Worm (Caenorhabditis elegans) whole organism, young adult: Measurements from ENCODE around the gene nsy-1.

Experiments used
- B0035.1 ChIP-seq: sonication (generic microtip); optimal IDR thresholded peaks from 2 replicates; lab custom pipeline; 2016; ENCODE audit warnings: missing genetic modification characterization, mild to moderate bottlenecking, missing compliant biosample characterization, missing genotype, missing genetic modification reagents
- B0336.3 ChIP-seq: fragments of 200-800 bp; sonication (Bioruptor generic); IDR thresholded peaks from 2 replicates; pipeline ENCODE4 v1.3.6; 2022; ENCODE audit warnings: missing genetic modification characterization, missing compliant biosample characterization
- C17E4.6 ChIP-seq: fragments of 200-800 bp; sonication (Bioruptor generic); IDR thresholded peaks from 2 replicates; pipeline ENCODE4 v1.3.6; 2022; ENCODE audit warnings: missing genetic modification reagents, missing genetic modification characterization, missing compliant biosample characterization
- D2030.7 ChIP-seq: fragments of 200-800 bp; sonication (Bioruptor generic); IDR thresholded peaks from 2 replicates; pipeline ENCODE4 v1.3.6; 2022; ENCODE audit warnings: missing genetic modification reagents, missing genetic modification characterization, missing compliant biosample characterization
- F22D6.2 ChIP-seq: sonication (generic microtip); optimal IDR thresholded peaks from 2 replicates; lab custom pipeline; 2016; ENCODE audit warnings: mild to moderate bottlenecking, missing genetic modification characterization, missing compliant biosample characterization
- F37B4.10 ChIP-seq: fragments of 200-800 bp; sonication (Bioruptor generic); IDR thresholded peaks from 2 replicates; pipeline ENCODE4 v1.3.6; 2022; ENCODE audit warnings: missing genetic modification characterization, missing compliant biosample characterization
- F39B2.1 ChIP-seq: fragments of 200-800 bp; sonication (Bioruptor generic); IDR thresholded peaks from 2 replicates; pipeline ENCODE4 v1.3.6; 2022; ENCODE audit warnings: missing genetic modification reagents, missing genetic modification characterization, missing compliant biosample characterization
- K11D2.4 ChIP-seq: fragments of 200-800 bp; sonication (Bioruptor generic); IDR thresholded peaks from 2 replicates; pipeline ENCODE4 v1.3.6; 2022; ENCODE audit warnings: missing genetic modification reagents, missing genetic modification characterization, missing compliant biosample characterization
- K12H6.12 ChIP-seq: fragments of 200-800 bp; sonication (Bioruptor generic); optimal IDR thresholded peaks from 2 replicates; lab custom pipeline; 2018; ENCODE audit warnings: mild to moderate bottlenecking, missing genetic modification characterization, missing compliant biosample characterization
- Y95B8A.8 ChIP-seq: fragments of 200-800 bp; sonication (Bioruptor generic); IDR thresholded peaks from 2 replicates; pipeline ENCODE4 v1.3.6; 2022; ENCODE audit warnings: missing genetic modification reagents, missing genetic modification characterization, missing compliant biosample characterization
- ZK185.1 ChIP-seq: sonication (generic microtip); optimal IDR thresholded peaks from 2 replicates; lab custom pipeline; 2016; ENCODE audit warnings: mild to moderate bottlenecking, missing genetic modification characterization, missing compliant biosample characterization; ENCODE audit not compliant: poor library complexity, severe bottlenecking
- ama-1 ChIP-seq, 3 experiments: fragments of 150-350 bp in 1 of 3; sonication (generic microtip) in 2 of 3; optimal IDR thresholded peaks; 2 replicates each; lab custom pipeline; 2014 to 2018; ENCODE audit warnings: missing biosample characterization in 2 of 3, missing genetic modification characterization in 2 of 3, missing genetic modification reagents in 2 of 3
- atf-7 ChIP-seq: sonication (generic microtip); optimal IDR thresholded peaks from 2 replicates; lab custom pipeline; 2017; ENCODE audit warnings: mild to moderate bottlenecking, missing genetic modification characterization, missing compliant biosample characterization
- athp-1 ChIP-seq: sonication (generic microtip); optimal IDR thresholded peaks from 2 replicates; lab custom pipeline; 2017; ENCODE audit warnings: mild to moderate bottlenecking, missing genetic modification characterization, missing compliant biosample characterization
- ccch-3 ChIP-seq: fragments of 200-800 bp; sonication (Bioruptor generic); optimal IDR thresholded peaks from 2 replicates; lab custom pipeline; 2018; ENCODE audit warnings: mild to moderate bottlenecking, missing genetic modification characterization, missing compliant biosample characterization
- cebp-1 ChIP-seq, 2 experiments: fragments of 200-800 bp in 1 of 2; sonication (Bioruptor generic) in 1 of 2; sonication (generic microtip) in 1 of 2; IDR thresholded peaks in 1 of 2; optimal IDR thresholded peaks in 1 of 2; 2 replicates each; pipeline versions ENCODE4 v1.3.6 to Lab custom; 2017 to 2022; ENCODE audit warnings: missing compliant biosample characterization in 2 of 2, missing genetic modification characterization in 2 of 2, mild to moderate bottlenecking in 1 of 2, missing genetic modification reagents in 1 of 2, moderate library complexity in 1 of 2
- ceh-91 ChIP-seq: fragments of 200-800 bp; sonication (Bioruptor generic); IDR thresholded peaks from 2 replicates; pipeline ENCODE4 v1.3.6; 2022; ENCODE audit warnings: missing genetic modification reagents, missing genetic modification characterization, missing compliant biosample characterization
- chd-7 ChIP-seq: sonication (generic microtip); optimal IDR thresholded peaks from 2 replicates; lab custom pipeline; 2016; ENCODE audit warnings: mild to moderate bottlenecking, missing genetic modification characterization, moderate library complexity, missing compliant biosample characterization
- die-1 ChIP-seq: sonication (generic microtip); optimal IDR thresholded peaks from 2 replicates; lab custom pipeline; 2016; ENCODE audit warnings: missing genotype, mild to moderate bottlenecking, missing genetic modification characterization, missing compliant biosample characterization
- dpl-1 ChIP-seq: fragments of 150-350 bp; optimal IDR thresholded peaks from 2 replicates; lab custom pipeline; 2014; ENCODE audit warnings: missing biosample characterization, missing genetic modification reagents, missing genetic modification characterization
- efl-1 ChIP-seq: fragments of 150-350 bp; optimal IDR thresholded peaks from 2 replicates; lab custom pipeline; 2014; ENCODE audit warnings: missing biosample characterization, missing genetic modification reagents, missing genetic modification characterization
- egrh-3 ChIP-seq: fragments of 200-800 bp; sonication (Bioruptor generic); IDR thresholded peaks from 2 replicates; pipeline ENCODE4 v1.3.6; 2022; ENCODE audit warnings: missing genetic modification reagents, missing genetic modification characterization, missing compliant biosample characterization
- ekl-4 ChIP-seq: fragments of 200-800 bp; sonication (Bioruptor generic); IDR thresholded peaks from 2 replicates; pipeline ENCODE4 v1.3.6; 2022; ENCODE audit warnings: missing genetic modification reagents, missing genetic modification characterization, missing compliant biosample characterization
- hlh-12 ChIP-seq: sonication (generic microtip); optimal IDR thresholded peaks from 2 replicates; lab custom pipeline; 2016; ENCODE audit warnings: missing genetic modification characterization, missing compliant biosample characterization
- hrde-1 ChIP-seq: sonication (generic microtip); optimal IDR thresholded peaks from 2 replicates; lab custom pipeline; 2016; ENCODE audit warnings: missing genetic modification characterization, mild to moderate bottlenecking, missing compliant biosample characterization, moderate library complexity, missing genotype, missing genetic modification reagents, borderline replicate concordance
- let-526 ChIP-seq: fragments of 200-800 bp; sonication (Bioruptor generic); IDR thresholded peaks from 2 replicates; pipeline ENCODE4 v1.3.6; 2022; ENCODE audit warnings: missing genetic modification reagents, missing genetic modification characterization, missing compliant biosample characterization
- lir-1 ChIP-seq: fragments of 200-800 bp; sonication (Bioruptor generic); conservative IDR thresholded peaks from 2 replicates; pipeline ENCODE4 v1.3.6; 2022; ENCODE audit warnings: missing genetic modification reagents, missing genetic modification characterization, missing compliant biosample characterization
- lsl-1 ChIP-seq: fragments of 200-800 bp; sonication (Bioruptor generic); optimal IDR thresholded peaks from 2 replicates; lab custom pipeline; 2018; ENCODE audit warnings: mild to moderate bottlenecking, missing genetic modification characterization, moderate library complexity, missing compliant biosample characterization
- lsy-27 ChIP-seq: sonication (generic microtip); optimal IDR thresholded peaks from 2 replicates; lab custom pipeline; 2017; ENCODE audit warnings: missing genetic modification characterization, mild to moderate bottlenecking, missing compliant biosample characterization, antibody characterized with exemption, missing genotype, borderline replicate concordance; ENCODE audit not compliant: insufficient read depth
- madf-3 ChIP-seq: fragments of 200-800 bp; sonication (Bioruptor generic); IDR thresholded peaks from 2 replicates; pipeline ENCODE4 v1.3.6; 2022; ENCODE audit warnings: missing genetic modification reagents, missing genetic modification characterization, missing compliant biosample characterization
- madf-6 ChIP-seq: fragments of 200-800 bp; sonication (Bioruptor generic); IDR thresholded peaks from 2 replicates; pipeline ENCODE4 v1.3.6; 2022; ENCODE audit warnings: missing genetic modification reagents, missing genetic modification characterization, missing compliant biosample characterization
- mcd-1 ChIP-seq: fragments of 200-800 bp; sonication (Bioruptor generic); IDR thresholded peaks from 2 replicates; pipeline ENCODE4 v1.3.6; 2022; ENCODE audit warnings: missing genetic modification reagents, missing genetic modification characterization, missing compliant biosample characterization
- nfya-1 ChIP-seq: sonication (generic microtip); optimal IDR thresholded peaks from 2 replicates; lab custom pipeline; 2017; ENCODE audit warnings: antibody characterized with exemption, missing compliant biosample characterization, missing genetic modification characterization, borderline replicate concordance; ENCODE audit not compliant: insufficient read depth
- nfya-2 ChIP-seq: fragments of 200-800 bp; sonication (Bioruptor generic); IDR thresholded peaks from 2 replicates; pipeline ENCODE4 v1.3.6; 2022; ENCODE audit warnings: missing genetic modification reagents, missing genetic modification characterization, missing compliant biosample characterization
- nfyb-1 ChIP-seq: fragments of 200-800 bp; sonication (Bioruptor generic); IDR thresholded peaks from 2 replicates; pipeline ENCODE4 v1.3.6; 2022; ENCODE audit warnings: missing genetic modification reagents, missing genetic modification characterization, missing compliant biosample characterization
- nhr-120 ChIP-seq: fragments of 200-800 bp; sonication (Bioruptor generic); IDR thresholded peaks from 2 replicates; pipeline ENCODE4 v1.3.6; 2022; ENCODE audit warnings: missing genetic modification characterization, missing compliant biosample characterization
- nhr-27 ChIP-seq: fragments of 200-800 bp; sonication (Bioruptor generic); optimal IDR thresholded peaks from 2 replicates; lab custom pipeline; 2018; ENCODE audit warnings: mild to moderate bottlenecking, missing genetic modification characterization, moderate library complexity, missing compliant biosample characterization
- rcor-1 ChIP-seq: fragments of 200-800 bp; sonication (Bioruptor generic); IDR thresholded peaks from 2 replicates; pipeline ENCODE4 v1.3.6; 2022; ENCODE audit warnings: missing genetic modification reagents, missing genetic modification characterization, missing compliant biosample characterization
- rec-8 ChIP-seq, 2 experiments: sonication (generic microtip); optimal IDR thresholded peaks; 2 replicates each; lab custom pipeline; 2016; ENCODE audit warnings: mild to moderate bottlenecking in 2 of 2, missing genetic modification characterization in 2 of 2, missing genetic modification reagents in 2 of 2, missing genotype in 2 of 2, missing biosample characterization in 1 of 2, missing compliant biosample characterization in 1 of 2, moderate library complexity in 1 of 2
- rpc-1 ChIP-seq, 2 experiments: fragments of 150-350 bp in 1 of 2; sonication (generic microtip) in 1 of 2; optimal IDR thresholded peaks; 2 replicates each; lab custom pipeline; 2014 to 2018; ENCODE audit warnings: missing biosample characterization in 1 of 2, missing genetic modification characterization in 1 of 2, missing genetic modification reagents in 1 of 2, missing genotype in 1 of 2
- snpc-1.1 ChIP-seq: sonication (generic microtip); optimal IDR thresholded peaks from 2 replicates; lab custom pipeline; 2017; ENCODE audit warnings: missing genetic modification characterization, mild to moderate bottlenecking, missing compliant biosample characterization, antibody characterized with exemption, moderate library complexity, missing genotype, missing genetic modification reagents; ENCODE audit not compliant: insufficient read depth
- unc-130 ChIP-seq: sonication (generic microtip); optimal IDR thresholded peaks from 2 replicates; lab custom pipeline; 2016; ENCODE audit warnings: missing genetic modification reagents, missing genetic modification characterization, missing compliant biosample characterization
- zfh-2 ChIP-seq: fragments of 200-800 bp; sonication (Bioruptor generic); conservative IDR thresholded peaks from 2 replicates; pipeline ENCODE4 v1.3.6; 2022; ENCODE audit warnings: missing genetic modification reagents, missing genetic modification characterization, missing compliant biosample characterization
- ztf-28 ChIP-seq: fragments of 200-800 bp; sonication (Bioruptor generic); IDR thresholded peaks from 2 replicates; pipeline ENCODE4 v1.3.6; 2022; ENCODE audit warnings: missing genetic modification reagents, missing genetic modification characterization, missing compliant biosample characterization

The nsy-1 gene

DNA sequence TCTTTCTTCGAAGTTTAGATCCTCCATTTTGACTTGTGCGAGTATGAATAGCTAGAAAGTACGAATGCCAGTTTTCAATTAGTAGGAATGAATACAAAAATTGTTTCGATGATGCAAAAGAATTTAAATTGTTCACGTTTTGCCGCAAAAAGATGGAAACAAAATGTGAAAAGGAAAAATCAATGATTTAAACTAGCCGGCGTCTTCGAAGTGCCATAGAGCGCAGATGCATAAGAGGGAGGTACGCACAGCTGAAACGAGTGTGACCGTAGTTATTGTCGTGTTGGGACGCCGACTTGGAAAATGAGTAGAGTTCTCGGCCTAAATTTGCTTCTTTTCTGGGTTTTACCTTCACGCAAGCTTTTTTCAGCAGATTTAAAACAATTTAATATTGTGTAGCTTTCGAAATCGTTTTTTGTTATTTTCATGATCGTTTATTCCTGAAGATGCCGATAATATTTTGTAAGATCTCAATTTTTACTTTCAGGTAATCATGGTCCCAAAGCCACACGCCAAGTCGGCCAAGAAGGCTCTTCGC is 32.6 kb downstream of the nsy-1 start, which contains the start of the genes ify-1 and rpl-22 (continued):
- TF ChIP-seq B0035.1 (no peak), rpc-1 (optimal IDR thresholded peaks at IDR 0.05; lab: Kevin White, UChicago) (peak; percentile 26), rpc-1 (tag; optimal IDR thresholded peaks at IDR 0.05; lab: Kevin White, UChicago) (peak; percentile 4), egrh-3 (GFP tag; lab: Robert Waterston, UW) (peak; percentile 77), K12H6.12 (tag; lab: Kevin White, UChicago) (peak; percentile 56), lir-1 (GFP tag; lab: Robert Waterston, UW) (peak; percentile 39; the same call in 1 of the 2 replicates), let-526 (GFP tag; lab: Robert Waterston, UW) (no peak), ztf-28 (GFP tag; lab: Robert Waterston, UW) (0 out of 2 replicates have a peak, but pooled peaks have one; percentile 42), ceh-91 (GFP tag; lab: Robert Waterston, UW) (peak; percentile 89), chd-7 (tag; lab: Kevin White, UChicago) (no peak), ccch-3 (GFP tag; lab: Kevin White, UChicago) (no peak), nfyb-1 (GFP tag; lab: Robert Waterston, UW) (peak; percentile 77), atf-7 (tag; lab: Kevin White, UChicago) (no peak), C17E4.6 (GFP tag; lab: Robert Waterston, UW) (no peak), lsy-27 (tag; lab: Kevin White, UChicago) (no peak), K11D2.4 (GFP tag; lab: Robert Waterston, UW) (peak; percentile 66; the same call in 1 of the 2 replicates), rec-8 (tag; optimal IDR thresholded peaks at IDR 0.05; lab: Kevin White, UChicago) (no peak), F22D6.2 (tag; lab: Kevin White, UChicago) (no peak), dpl-1 (GFP tag; lab: Kevin White, UChicago) (peak; percentile 82), Y95B8A.8 (GFP tag; lab: Robert Waterston, UW) (0 out of 2 replicates have a peak, but pooled peaks have one; percentile 54), zfh-2 (GFP tag; lab: Robert Waterston, UW) (no peak), hlh-12 (no peak), nhr-27 (tag; lab: Kevin White, UChicago) (no peak), unc-130 (GFP tag; lab: Kevin White, UChicago) (no peak), cebp-1 (GFP tag; IDR thresholded peaks at IDR 0.05; lab: Robert Waterston, UW) (no peak), cebp-1 (tag; optimal IDR thresholded peaks at IDR 0.05; lab: Kevin White, UChicago) (peak; percentile 76), B0336.3 (GFP tag; lab: Robert Waterston, UW) (peak; percentile 68; the same call in 1 of the 2 replicates), nhr-120 (GFP tag; lab: Robert Waterston, UW) (no peak), athp-1 (peak; percentile 73), nfya-1 (tag; lab: Kevin White, UChicago) (no peak)

DNA sequence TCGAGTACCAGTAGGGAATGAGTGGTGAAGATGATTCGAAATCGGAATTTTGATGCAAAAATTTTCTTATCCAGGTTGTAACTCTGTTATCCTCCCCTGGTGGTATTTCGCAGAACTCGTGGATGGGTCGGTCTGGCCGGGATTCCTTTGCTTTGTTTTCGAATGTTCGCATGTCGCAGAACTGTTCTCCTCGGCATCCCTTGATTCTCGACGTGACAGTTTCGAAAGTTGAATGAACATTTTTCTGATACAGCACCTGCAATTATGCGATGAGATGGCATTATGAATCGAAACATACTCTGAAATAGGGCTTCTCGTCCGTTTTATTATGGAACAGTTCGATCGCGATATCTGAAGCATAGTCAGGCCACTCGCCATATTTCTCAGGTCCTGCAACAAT is 33.7 kb downstream of the nsy-1 start:
- TF ChIP-seq snpc-1.1 (tag; lab: Kevin White, UChicago) = no peak
- peak; percentile 77; the same call in 1 of the 2 replicates for TF ChIP-seq ekl-4
- peak; percentile 34 for TF ChIP-seq lsl-1 (GFP tag; lab: Kevin White, UChicago)
- peak; percentile 53 for TF ChIP-seq madf-6 (GFP tag; lab: Robert Waterston, UW)
- TF ChIP-seq mcd-1 = peak; percentile 57
- TF ChIP-seq rcor-1 (GFP tag; lab: Robert Waterston, UW) = peak; percentile 49; the same call in 1 of the 2 replicates
- TF ChIP-seq ama-1 (optimal IDR thresholded peaks at IDR 0.05; lab: Kevin White, UChicago) = no peak
- TF ChIP-seq ama-1 (GFP tag; optimal IDR thresholded peaks at IDR 0.05; lab: Kevin White, UChicago) = no peak
- TF ChIP-seq nfya-2 (GFP tag; lab: Robert Waterston, UW) = no peak
- TF ChIP-seq K12H6.12 (tag; lab: Kevin White, UChicago) = no peak
- TF ChIP-seq die-1 (tag; lab: Kevin White, UChicago) = peak; percentile 26
- TF ChIP-seq F37B4.10 (GFP tag; lab: Robert Waterston, UW) = no peak
- TF ChIP-seq C17E4.6 (GFP tag; lab: Robert Waterston, UW) = no peak
- no peak for TF ChIP-seq F39B2.1 (GFP tag; lab: Robert Waterston, UW)
- peak; percentile 9 for TF ChIP-seq efl-1 (GFP tag; lab: Kevin White, UChicago)
- TF ChIP-seq D2030.7 (GFP tag; lab: Robert Waterston, UW) = peak; percentile 29; the same call in 1 of the 2 replicates
- TF ChIP-seq madf-3 (GFP tag; lab: Robert Waterston, UW) = 0 out of 2 replicates have a peak, but pooled peaks have one; percentile 4
- no peak for TF ChIP-seq ZK185.1 (tag; lab: Kevin White, UChicago)
- peak; percentile 33 for TF ChIP-seq hrde-1 (tag; lab: Kevin White, UChicago)
